Worm (Caenorhabditis elegans): ENCODE results near the gene F35H8.12.

DNA sequence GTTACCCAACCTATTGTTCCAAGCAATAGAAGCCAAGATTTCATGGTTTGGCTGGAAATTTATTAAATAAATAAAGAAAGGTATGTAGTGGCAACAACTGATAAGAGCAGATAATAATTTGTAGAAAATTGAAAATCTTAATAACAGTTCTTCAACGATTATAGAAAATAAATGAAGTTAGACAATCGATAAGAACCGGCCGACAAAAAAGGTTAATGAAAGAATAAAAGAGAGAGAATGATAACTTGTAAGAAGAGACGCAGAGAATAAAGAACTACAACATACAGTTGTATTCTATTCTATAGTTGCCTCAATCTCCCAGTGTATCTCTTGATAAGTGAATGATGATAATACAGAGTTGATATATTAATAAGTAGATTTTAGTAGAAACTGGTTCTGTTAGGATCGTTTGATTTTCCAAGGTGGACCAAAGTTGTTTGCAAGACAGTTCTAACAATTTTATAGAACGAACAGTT lies 35.1 kb downstream of the F35H8.12 start, which contains the start of gene ugt-58:
- no peak for TF ChIP-seq unc-62 (GFP tag; optimal IDR thresholded peaks at IDR 0.05)
- TF ChIP-seq R02D3.7 (tag; optimal IDR thresholded peaks at IDR 0.05) = no peak
- TF ChIP-seq nhr-67 (tag; optimal IDR thresholded peaks at IDR 0.05) = no peak
- TF ChIP-seq ama-1 (optimal IDR thresholded peaks at IDR 0.05) = no peak
- TF ChIP-seq nhr-28 (tag; optimal IDR thresholded peaks at IDR 0.05) = no peak
- TF ChIP-seq lin-39 (tag; optimal IDR thresholded peaks at IDR 0.05) = no peak
- no peak for TF ChIP-seq ZK546.5 (tag; optimal IDR thresholded peaks at IDR 0.05)
- TF ChIP-seq ztf-4 (tag; optimal IDR thresholded peaks at IDR 0.05) = no peak
- no peak for TF ChIP-seq egl-5 (tag; optimal IDR thresholded peaks at IDR 0.05)
- no peak for TF ChIP-seq skn-1 (tag; optimal IDR thresholded peaks at IDR 0.05)
- peak; percentile 7 for TF ChIP-seq nhr-25 (tag; optimal IDR thresholded peaks at IDR 0.05)
- TF ChIP-seq pqm-1 (tag; optimal IDR thresholded peaks at IDR 0.05) = no peak
- no peak for TF ChIP-seq snpc-4 (tag; optimal IDR thresholded peaks at IDR 0.05)
- no peak for TF ChIP-seq pha-4 (tag; optimal IDR thresholded peaks at IDR 0.05)
